Worm (Caenorhabditis elegans) whole organism, L4 larva: ENCODE data around the gene C09E10.3.
A peak's percentile ranks its signal among the peaks of the same experiment; 100 is the strongest.

Experiments used
- F26F4.8 ChIP-seq: fragments of 200-800 bp; sonication (Bioruptor generic); conservative IDR thresholded peaks from 2 replicates; pipeline ENCODE4 v1.3.6; 2022; ENCODE audit warnings: missing genetic modification characterization, missing compliant biosample characterization
- T20F7.1 ChIP-seq: fragments of 200-800 bp; sonication (Bioruptor generic); optimal IDR thresholded peaks from 2 replicates; lab custom pipeline; 2018; ENCODE audit warnings: mild to moderate bottlenecking, missing genetic modification characterization, missing compliant biosample characterization
- Y48G9A.11 ChIP-seq: fragments of 200-800 bp; sonication (Bioruptor generic); IDR thresholded peaks from 2 replicates; pipeline ENCODE4 v1.3.6; 2022; ENCODE audit warnings: missing genetic modification reagents, missing genetic modification characterization, missing compliant biosample characterization
- Y5F2A.4 ChIP-seq: fragments of 200-800 bp; sonication (Bioruptor generic); optimal IDR thresholded peaks from 2 replicates; lab custom pipeline; 2018; ENCODE audit warnings: mild to moderate bottlenecking, missing genetic modification characterization, missing compliant biosample characterization
- ZK337.2 ChIP-seq: fragments of 200-800 bp; sonication (Bioruptor generic); IDR thresholded peaks from 2 replicates; pipeline ENCODE4 v1.3.6; 2022; ENCODE audit warnings: missing genetic modification reagents, missing genetic modification characterization, missing compliant biosample characterization
- ZK546.5 ChIP-seq, 2 experiments: sonication (generic microtip); optimal IDR thresholded peaks; 2 replicates each; lab custom pipeline; 2017; ENCODE audit warnings: missing biosample characterization in 2 of 2, missing genetic modification characterization in 2 of 2
- aha-1 ChIP-seq: fragments of 150-350 bp; peaks from one replicate; lab custom pipeline; 2014; ENCODE audit warnings: missing biosample characterization, missing genetic modification characterization
- arid-1 ChIP-seq: fragments of 200-800 bp; sonication (Bioruptor generic); conservative IDR thresholded peaks from 2 replicates; pipeline ENCODE4 v1.3.6; 2022; ENCODE audit warnings: missing genetic modification reagents, missing genetic modification characterization, missing compliant biosample characterization
- attf-4 ChIP-seq: sonication (generic microtip); optimal IDR thresholded peaks from 3 replicates; lab custom pipeline; 2017; ENCODE audit warnings: missing biosample characterization, missing genetic modification characterization
- ceh-62 ChIP-seq: sonication (generic microtip); optimal IDR thresholded peaks from 2 replicates; lab custom pipeline; 2017; ENCODE audit warnings: missing biosample characterization, missing genetic modification characterization
- ces-1 ChIP-seq: fragments of 150-350 bp; sonication (generic microtip); optimal IDR thresholded peaks from 4 replicates; lab custom pipeline; 2014; ENCODE audit warnings: missing biosample characterization, missing genetic modification reagents, missing genetic modification characterization
- cey-2 ChIP-seq: sonication (generic microtip); optimal IDR thresholded peaks from 3 replicates; lab custom pipeline; 2017; ENCODE audit warnings: missing genetic modification characterization, mild to moderate bottlenecking, missing compliant biosample characterization, antibody characterized with exemption, borderline replicate concordance; ENCODE audit not compliant: insufficient read depth
- ctbp-1 ChIP-seq: fragments of 200-800 bp; sonication (Bioruptor generic); IDR thresholded peaks from 2 replicates; pipeline ENCODE4 v1.3.6; 2022; ENCODE audit warnings: missing genetic modification reagents, missing genetic modification characterization, missing compliant biosample characterization
- daf-8 ChIP-seq: fragments of 200-800 bp; sonication (Bioruptor generic); IDR thresholded peaks from 2 replicates; pipeline ENCODE4 v1.3.6; 2022; ENCODE audit warnings: missing genetic modification characterization, missing compliant biosample characterization
- dpl-1 ChIP-seq: fragments of 150-350 bp; optimal IDR thresholded peaks from 2 replicates; lab custom pipeline; 2014; ENCODE audit warnings: missing biosample characterization, missing genetic modification reagents, missing genetic modification characterization
- dve-1 ChIP-seq: sonication (generic microtip); optimal IDR thresholded peaks from 2 replicates; lab custom pipeline; 2017; ENCODE audit warnings: antibody characterized with exemption, mild to moderate bottlenecking, missing genetic modification characterization, missing compliant biosample characterization; ENCODE audit not compliant: insufficient read depth
- fkh-10 ChIP-seq: fragments of 150-350 bp; optimal IDR thresholded peaks from 2 replicates; lab custom pipeline; 2014; ENCODE audit warnings: missing biosample characterization, missing genetic modification reagents, missing genetic modification characterization
- hlh-30 ChIP-seq: sonication (generic microtip); optimal IDR thresholded peaks from 2 replicates; lab custom pipeline; 2017; ENCODE audit warnings: antibody characterized with exemption, mild to moderate bottlenecking, missing genetic modification characterization, missing compliant biosample characterization; ENCODE audit not compliant: insufficient read depth
- hmg-1.1 ChIP-seq: fragments of 200-800 bp; sonication (Bioruptor generic); IDR thresholded peaks from 2 replicates; pipeline ENCODE4 v1.3.6; 2022; ENCODE audit warnings: missing genetic modification reagents, missing genetic modification characterization, missing compliant biosample characterization
- lin-1 ChIP-seq: fragments of 200-800 bp; sonication (Bioruptor generic); IDR thresholded peaks from 2 replicates; pipeline ENCODE4 v1.3.6; 2022; ENCODE audit warnings: missing genetic modification reagents, missing genetic modification characterization, missing compliant biosample characterization
- lin-15B ChIP-seq: fragments of 150-350 bp; sonication (generic microtip); optimal IDR thresholded peaks from 3 replicates; lab custom pipeline; 2014; ENCODE audit warnings: missing biosample characterization, missing genetic modification characterization
- lir-3 ChIP-seq: sonication (generic microtip); optimal IDR thresholded peaks from 2 replicates; lab custom pipeline; 2016; ENCODE audit warnings: mild to moderate bottlenecking, missing genetic modification characterization, missing compliant biosample characterization
- lsy-2 ChIP-seq, 2 experiments: fragments of 150-350 bp in 1 of 2; sonication (generic microtip) in 1 of 2; optimal IDR thresholded peaks; 2 replicates each; lab custom pipeline; 2014 to 2017; ENCODE audit warnings: missing biosample characterization in 2 of 2, missing genetic modification characterization in 2 of 2
- mep-1 ChIP-seq: fragments of 150-350 bp; sonication (generic microtip); optimal IDR thresholded peaks from 3 replicates; lab custom pipeline; 2014; ENCODE audit warnings: missing biosample characterization, missing genetic modification characterization
- mes-2 ChIP-seq: sonication (generic microtip); optimal IDR thresholded peaks from 2 replicates; lab custom pipeline; 2016; ENCODE audit warnings: missing genotype, mild to moderate bottlenecking, missing genetic modification characterization, missing compliant biosample characterization; ENCODE audit not compliant: poor library complexity, severe bottlenecking
- nhr-28 ChIP-seq: fragments of 150-350 bp; optimal IDR thresholded peaks from 2 replicates; lab custom pipeline; 2014; ENCODE audit warnings: missing biosample characterization, missing genetic modification characterization
- nhr-42 ChIP-seq: fragments of 200-800 bp; sonication (Bioruptor generic); IDR thresholded peaks from 2 replicates; pipeline ENCODE4 v1.3.6; 2022; ENCODE audit warnings: missing genetic modification characterization, missing compliant biosample characterization
- nhr-48 ChIP-seq: sonication (generic microtip); optimal IDR thresholded peaks from 2 replicates; lab custom pipeline; 2016; ENCODE audit warnings: mild to moderate bottlenecking, missing genetic modification characterization, missing compliant biosample characterization
- nhr-76 ChIP-seq: fragments of 150-350 bp; optimal IDR thresholded peaks from 2 replicates; lab custom pipeline; 2014; ENCODE audit warnings: missing biosample characterization, missing genetic modification characterization
- nhr-77 ChIP-seq: fragments of 150-350 bp; optimal IDR thresholded peaks from 2 replicates; lab custom pipeline; 2014; ENCODE audit warnings: missing biosample characterization, missing genetic modification characterization
- sdz-12 ChIP-seq: fragments of 200-800 bp; sonication (Bioruptor generic); optimal IDR thresholded peaks from 2 replicates; lab custom pipeline; 2018; ENCODE audit warnings: mild to moderate bottlenecking, missing genetic modification characterization, missing compliant biosample characterization
- spr-1 ChIP-seq: sonication (generic microtip); optimal IDR thresholded peaks from 2 replicates; lab custom pipeline; 2016; ENCODE audit warnings: mild to moderate bottlenecking, missing genetic modification characterization, missing compliant biosample characterization
- unc-39 ChIP-seq: sonication (generic microtip); optimal IDR thresholded peaks from 2 replicates; lab custom pipeline; 2017; ENCODE audit warnings: missing biosample characterization, missing genetic modification characterization
- unc-62 ChIP-seq, 3 experiments: fragments of 150-350 bp in 1 of 3; sonication (generic microtip); optimal IDR thresholded peaks in 2 of 3; peaks in 1 of 3; 1 replicate in 1 of 3; 2 replicates in 2 of 3; lab custom pipeline; 2014 to 2017; ENCODE audit warnings: missing biosample characterization in 3 of 3, missing genetic modification characterization in 3 of 3, missing genetic modification reagents in 3 of 3, missing genotype in 1 of 3

The C09E10.3 gene

ce11 chrX:970072-970471 is 21.1 kb downstream of the C09E10.3 start, which contains the start of gene C44C1.6:
Gene C44C1.6 (minus strand): TSS chrX:970270.
- peak; percentile 31 for TF ChIP-seq nhr-28
- TF ChIP-seq fkh-10 = no peak

- no peak for TF ChIP-seq lin-15B
- TF ChIP-seq ZK546.5 (tag; optimal IDR thresholded peaks at IDR 0.05; lab: Kevin White, UChicago) = no peak
- no peak for TF ChIP-seq nhr-28
- TF ChIP-seq nhr-77 (tag; lab: Kevin White, UChicago) = no peak
- no peak for TF ChIP-seq Y48G9A.11
- no peak for TF ChIP-seq Y5F2A.4
- no peak for TF ChIP-seq nhr-48
Measured at ce11 chrX:963171-963570, 28.0 kb downstream of the C09E10.3 start, which contains the start of gene ncs-1. Gene ncs-1 (minus strand): TSS chrX:963271.

- TF ChIP-seq unc-62 (GFP tag; optimal IDR thresholded peaks at IDR 0.05 in 1 of 2; lab: Kevin White, UChicago) (peak in 1 of 2 experiments; percentile 94), unc-62 (tag; optimal IDR thresholded peaks at IDR 0.05; lab: Kevin White, UChicago) (no peak), daf-8 (GFP tag; lab: Robert Waterston, UW) (no peak)
Measured at ce11 chrX:960139-960538, 31.0 kb downstream of the C09E10.3 start.

- no peak for TF ChIP-seq cey-2
- TF ChIP-seq aha-1 = peak; percentile 6
- TF ChIP-seq ZK337.2 (GFP tag; lab: Robert Waterston, UW) = no peak
Measured at ce11 chrX:957581-957980, 33.6 kb downstream of the C09E10.3 start, which contains the start of gene chil-10. Gene chil-10 (plus strand): TSS chrX:957881.

ce11 chrX:954499-955061 is 36.6 kb downstream of the C09E10.3 start, which contains the start of gene apm-3:
Gene apm-3 (plus strand): TSS chrX:954975.
- no peak for TF ChIP-seq F26F4.8 (GFP tag; lab: Robert Waterston, UW)
- no peak for TF ChIP-seq ces-1 (GFP tag; lab: Kevin White, UChicago)
- no peak for TF ChIP-seq nhr-76 (tag; lab: Kevin White, UChicago)
- TF ChIP-seq dve-1 = peak; percentile 26
- TF ChIP-seq attf-4 (tag; lab: Kevin White, UChicago) = no peak
- TF ChIP-seq arid-1 (GFP tag; lab: Robert Waterston, UW) = no peak
- no peak for TF ChIP-seq lir-3 (tag; lab: Kevin White, UChicago)
- no peak for TF ChIP-seq ctbp-1 (GFP tag; lab: Robert Waterston, UW)
- TF ChIP-seq dpl-1 = peak; percentile 4
- TF ChIP-seq lsy-2 (tag; optimal IDR thresholded peaks at IDR 0.05; lab: Kevin White, UChicago) = peak in 1 of 2 experiments; percentile 58
- peak; percentile 92 for TF ChIP-seq T20F7.1 (GFP tag; lab: Kevin White, UChicago)
- no peak for TF ChIP-seq spr-1
- TF ChIP-seq mep-1 (tag; lab: Kevin White, UChicago) = peak; percentile 12
- TF ChIP-seq unc-39 (tag; lab: Kevin White, UChicago) = no peak
- TF ChIP-seq hlh-30 = peak; percentile 16
- TF ChIP-seq ceh-62 (tag; lab: Kevin White, UChicago) = no peak
- TF ChIP-seq nhr-42 = no peak
- no peak for TF ChIP-seq sdz-12
- TF ChIP-seq mes-2 = peak; percentile 47
- TF ChIP-seq hmg-1.1 (GFP tag; lab: Robert Waterston, UW) = 0 out of 2 replicates have a peak, but pooled peaks have one; percentile 30
- TF ChIP-seq lin-1 (GFP tag; lab: Robert Waterston, UW) = no peak
